Worm (Caenorhabditis elegans) whole organism, mixed stage, embryonic: ENCODE results near the gene T08D10.3.

ENCODE experiments used
- lin-13 ChIP-seq: fragments of 150-350 bp; optimal IDR thresholded peaks from 2 replicates; lab custom pipeline; 2014; ENCODE audit warnings: missing biosample characterization, missing genetic modification characterization
- mep-1 ChIP-seq: fragments of 150-350 bp; optimal IDR thresholded peaks from 2 replicates; lab custom pipeline; 2017; ENCODE audit warnings: missing biosample characterization, missing genetic modification reagents, missing genetic modification characterization, inconsistent platforms
- nhr-12 ChIP-seq: fragments of 150-350 bp; optimal IDR thresholded peaks from 2 replicates; lab custom pipeline; 2014; ENCODE audit warnings: missing biosample characterization, missing genetic modification characterization
- nhr-237 ChIP-seq: fragments of 150-350 bp; optimal IDR thresholded peaks from 2 replicates; lab custom pipeline; 2014; ENCODE audit warnings: missing biosample characterization, missing genetic modification characterization
- snpc-4 ChIP-seq: fragments of 150-350 bp; optimal IDR thresholded peaks from 2 replicates; lab custom pipeline; 2014; ENCODE audit warnings: missing biosample characterization, missing genetic modification characterization
- unc-39 ChIP-seq: fragments of 150-350 bp; optimal IDR thresholded peaks from 2 replicates; lab custom pipeline; 2014; ENCODE audit warnings: missing biosample characterization, missing genetic modification characterization

DNA sequence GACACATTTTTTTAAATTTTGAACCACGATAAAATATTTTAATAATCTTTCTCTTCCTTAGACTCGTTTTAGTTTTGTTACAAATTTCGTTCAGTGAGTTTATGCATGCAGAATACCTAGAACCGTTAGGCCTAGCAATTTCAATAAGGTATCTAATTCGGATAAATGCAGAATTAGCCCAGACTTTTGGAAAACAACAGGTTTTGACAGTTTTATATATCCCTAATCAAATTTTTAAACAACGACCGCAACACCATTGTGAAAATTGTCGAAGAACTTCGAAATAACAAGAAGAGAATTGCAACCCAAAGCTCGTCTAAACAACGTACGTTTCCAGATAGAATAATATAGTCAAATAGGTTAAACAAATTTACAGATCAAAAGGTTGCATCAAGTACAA lies 37.2 kb upstream of the T08D10.3 start, which contains the start of gene Y62H9A.16:
- TF ChIP-seq snpc-4 (tag; lab: Kevin White, UChicago), result no peak
- TF ChIP-seq nhr-237 (tag; lab: Kevin White, UChicago), result no peak
- no peak for TF ChIP-seq unc-39 (tag; lab: Kevin White, UChicago)
- no peak for TF ChIP-seq nhr-12
- TF ChIP-seq mep-1 (tag; lab: Kevin White, UChicago), result no peak
- TF ChIP-seq lin-13 (tag; lab: Kevin White, UChicago), result no peak
